Fruit fly (Drosophila melanogaster) whole organism, prepupa: ENCODE results near the gene CG32683.

Experiments used
- CG11902 ChIP-seq: fragments of 200-800 bp; sonication (Bioruptor generic); optimal IDR thresholded peaks from 3 replicates; lab custom pipeline; 2016; ENCODE audit warnings: missing biosample characterization, missing genetic modification characterization
- Ets96B ChIP-seq: fragments of 200-800 bp; optimal IDR thresholded peaks from 2 replicates; lab custom pipeline; 2019; ENCODE audit warnings: missing biosample characterization, mild to moderate bottlenecking, missing genetic modification characterization, moderate library complexity
- Gug ChIP-seq: fragments of 200-800 bp; sonication (Bioruptor generic); IDR thresholded peaks from 2 replicates; pipeline ENCODE4 v1.3.6; 2022; ENCODE audit warnings: missing biosample characterization, missing genetic modification characterization
- cyc ChIP-seq: fragments of 200-800 bp; sonication (Bioruptor generic); optimal IDR thresholded peaks from 3 replicates; lab custom pipeline; 2016; ENCODE audit warnings: missing biosample characterization, missing genetic modification characterization

DNA sequence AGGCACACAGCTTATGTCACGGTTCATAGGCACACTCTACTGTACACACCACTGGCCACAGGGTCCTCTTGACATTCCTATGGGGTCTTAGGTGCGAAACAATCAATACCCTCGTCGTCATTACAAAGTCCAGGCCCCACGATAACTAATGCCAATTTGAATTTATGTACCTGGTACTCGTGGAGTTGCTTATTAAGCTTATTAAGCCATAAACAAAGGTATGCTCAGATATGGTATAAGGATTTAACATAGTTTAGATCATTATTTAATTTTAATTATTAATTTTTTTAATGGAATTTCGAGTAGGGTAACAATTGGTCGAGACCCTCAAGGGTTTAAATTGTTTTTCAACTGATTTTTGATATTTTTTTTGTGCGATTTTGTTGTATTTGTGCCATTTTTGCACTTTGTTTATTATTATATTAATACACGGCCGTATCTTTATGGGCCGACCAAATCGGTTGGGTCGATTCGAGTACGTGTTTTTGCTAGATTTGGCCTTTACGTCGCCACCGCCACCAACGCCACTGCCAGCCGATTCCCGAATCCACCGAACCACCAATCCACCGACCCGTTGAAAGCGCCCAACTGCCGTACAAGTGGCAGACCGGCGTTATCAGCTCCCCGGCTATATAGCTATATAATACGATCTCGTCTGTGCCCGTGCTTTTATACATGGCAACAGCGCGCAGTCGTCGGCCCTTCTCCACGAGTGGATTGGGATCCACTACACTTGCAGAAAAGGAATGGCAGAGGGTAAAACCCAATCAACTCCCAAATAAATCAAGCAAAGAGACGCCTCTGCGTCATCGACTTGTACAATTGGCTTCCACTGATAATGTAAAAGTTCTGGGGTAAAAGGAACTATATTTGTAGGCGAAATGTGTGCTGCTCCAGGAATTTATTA lies 29.8 kb upstream of the CG32683 start:
- no peak for TF ChIP-seq Gug (GFP tag; lab: Robert Waterston, UW)
- no peak for TF ChIP-seq CG11902 (GFP tag; lab: Kevin White, UChicago)
- no peak for TF ChIP-seq Ets96B (tag; lab: Kevin White, UChicago)
- no peak for TF ChIP-seq cyc
